Worm (Caenorhabditis elegans) whole organism, L3 larva: Measurements from ENCODE around the gene haf-3.
"Not testable (repeated sequence)": the region's sequence is repeated elsewhere in the genome, so short reads cannot be mapped to it uniquely, and the experiment has no call there.

Experiments
- ZK546.5 ChIP-seq: sonication (generic microtip); optimal IDR thresholded peaks from 2 replicates; lab custom pipeline; 2017; ENCODE audit warnings: missing biosample characterization, missing genetic modification characterization
- aly-2 ChIP-seq: fragments of 150-350 bp; optimal IDR thresholded peaks from 2 replicates; lab custom pipeline; 2014; ENCODE audit warnings: missing biosample characterization, missing genetic modification characterization
- ceh-16 ChIP-seq: sonication (generic microtip); optimal IDR thresholded peaks from 2 replicates; lab custom pipeline; 2017; ENCODE audit warnings: missing biosample characterization, missing genetic modification characterization
- ceh-28 ChIP-seq: fragments of 150-350 bp; optimal IDR thresholded peaks from 2 replicates; lab custom pipeline; 2014; ENCODE audit warnings: missing biosample characterization, missing genetic modification reagents, missing genetic modification characterization
- daf-12 ChIP-seq: fragments of 150-350 bp; optimal IDR thresholded peaks from 2 replicates; lab custom pipeline; 2014; ENCODE audit warnings: missing biosample characterization, missing genetic modification reagents, missing genetic modification characterization
- egl-5 ChIP-seq: fragments of 150-350 bp; optimal IDR thresholded peaks from 2 replicates; lab custom pipeline; 2017; ENCODE audit warnings: missing biosample characterization, missing genetic modification reagents, missing genetic modification characterization, inconsistent platforms
- elt-1 ChIP-seq: fragments of 150-350 bp; optimal IDR thresholded peaks from 2 replicates; lab custom pipeline; 2014; ENCODE audit warnings: missing biosample characterization, missing genetic modification characterization
- elt-2 ChIP-seq: sonication (generic microtip); optimal IDR thresholded peaks from 2 replicates; lab custom pipeline; 2016; ENCODE audit warnings: missing genetic modification reagents, mild to moderate bottlenecking, missing genetic modification characterization, missing compliant biosample characterization
- elt-3 ChIP-seq, 3 experiments: fragments of 150-350 bp in 1 of 3; sonication (generic microtip) in 2 of 3; optimal IDR thresholded peaks; 2 replicates in 2 of 3; 4 replicates in 1 of 3; lab custom pipeline; 2014 to 2017; ENCODE audit warnings: missing biosample characterization in 3 of 3, missing genetic modification characterization in 3 of 3
- eor-1 ChIP-seq, 2 experiments: fragments of 150-350 bp; optimal IDR thresholded peaks; 2 replicates each; lab custom pipeline; 2014 to 2018; ENCODE audit warnings: missing biosample characterization in 2 of 2, missing genetic modification characterization in 2 of 2
- fkh-10 ChIP-seq: sonication (generic microtip); optimal IDR thresholded peaks from 2 replicates; lab custom pipeline; 2017; ENCODE audit warnings: missing biosample characterization, missing genetic modification reagents, missing genetic modification characterization
- fos-1 ChIP-seq: fragments of 150-350 bp; optimal IDR thresholded peaks from 2 replicates; lab custom pipeline; 2014; ENCODE audit warnings: missing biosample characterization, missing genetic modification characterization
- hmg-11 ChIP-seq: sonication (generic microtip); optimal IDR thresholded peaks from 2 replicates; lab custom pipeline; 2016; ENCODE audit warnings: missing genetic modification characterization, missing compliant biosample characterization
- jun-1 ChIP-seq: fragments of 150-350 bp; optimal IDR thresholded peaks from 2 replicates; lab custom pipeline; 2014; ENCODE audit warnings: missing biosample characterization, missing genetic modification reagents, missing genetic modification characterization
- lin-15B ChIP-seq: fragments of 150-350 bp; optimal IDR thresholded peaks from 2 replicates; lab custom pipeline; 2014; ENCODE audit warnings: missing biosample characterization, missing genetic modification characterization
- lin-39 ChIP-seq: fragments of 150-350 bp; optimal IDR thresholded peaks from 2 replicates; lab custom pipeline; 2018; ENCODE audit warnings: missing biosample characterization, missing genetic modification reagents, missing genetic modification characterization
- lsy-12 ChIP-seq: sonication (generic microtip); optimal IDR thresholded peaks from 2 replicates; lab custom pipeline; 2016; ENCODE audit warnings: mild to moderate bottlenecking, missing genetic modification characterization, missing compliant biosample characterization
- mdl-1 ChIP-seq: fragments of 150-350 bp; optimal IDR thresholded peaks from 2 replicates; lab custom pipeline; 2014; ENCODE audit warnings: missing biosample characterization, missing genetic modification characterization
- mml-1 ChIP-seq: fragments of 150-350 bp; sonication (generic microtip); optimal IDR thresholded peaks from 3 replicates; lab custom pipeline; 2014; ENCODE audit warnings: missing biosample characterization, missing genetic modification characterization
- nfya-1 ChIP-seq: sonication (generic microtip); optimal IDR thresholded peaks from 2 replicates; lab custom pipeline; 2017; ENCODE audit warnings: missing genetic modification characterization, mild to moderate bottlenecking, missing compliant biosample characterization, antibody characterized with exemption, moderate library complexity; ENCODE audit not compliant: insufficient read depth
- nhr-11 ChIP-seq: fragments of 150-350 bp; optimal IDR thresholded peaks from 2 replicates; lab custom pipeline; 2014; ENCODE audit warnings: missing biosample characterization, missing genetic modification characterization
- nhr-12 ChIP-seq: fragments of 150-350 bp; optimal IDR thresholded peaks from 2 replicates; lab custom pipeline; 2014; ENCODE audit warnings: missing biosample characterization, missing genetic modification characterization
- nhr-237 ChIP-seq: fragments of 150-350 bp; optimal IDR thresholded peaks from 2 replicates; lab custom pipeline; 2014; ENCODE audit warnings: missing biosample characterization, missing genetic modification characterization
- nhr-67 ChIP-seq: fragments of 150-350 bp; optimal IDR thresholded peaks from 2 replicates; lab custom pipeline; 2014; ENCODE audit warnings: missing biosample characterization, missing genetic modification characterization
- pha-4 ChIP-seq: fragments of 150-350 bp; optimal IDR thresholded peaks from 2 replicates; lab custom pipeline; 2014; ENCODE audit warnings: missing biosample characterization, missing genetic modification reagents, missing genetic modification characterization
- pqm-1 ChIP-seq: fragments of 150-350 bp; optimal IDR thresholded peaks from 2 replicates; lab custom pipeline; 2017; ENCODE audit warnings: missing biosample characterization, missing genetic modification characterization, inconsistent platforms
- tbx-2 ChIP-seq: sonication (generic microtip); optimal IDR thresholded peaks from 2 replicates; lab custom pipeline; 2016; ENCODE audit warnings: mild to moderate bottlenecking, missing genetic modification characterization, missing compliant biosample characterization
- unc-62 ChIP-seq: fragments of 150-350 bp; sonication (generic microtip); optimal IDR thresholded peaks from 4 replicates; lab custom pipeline; 2014; ENCODE audit warnings: missing biosample characterization, missing genetic modification reagents, missing genetic modification characterization
- zag-1 ChIP-seq: fragments of 150-350 bp; optimal IDR thresholded peaks from 2 replicates; lab custom pipeline; 2014; ENCODE audit warnings: missing biosample characterization, missing genetic modification characterization
- ztf-11 ChIP-seq: fragments of 150-350 bp; optimal IDR thresholded peaks from 2 replicates; lab custom pipeline; 2014; ENCODE audit warnings: missing biosample characterization, missing genetic modification characterization
- ztf-4 ChIP-seq: fragments of 150-350 bp; optimal IDR thresholded peaks from 2 replicates; lab custom pipeline; 2014; ENCODE audit warnings: missing biosample characterization, missing genetic modification characterization

haf-3 gene

ce11 chrV:15752049-15752448 is 13.9 kb downstream of the haf-3 start, which contains the start of gene str-43:
TSS of gene str-43 (minus strand) at chrV:15752149.
- TF ChIP-seq fos-1 (tag; lab: Kevin White, UChicago) (no peak), nhr-11 (tag; lab: Kevin White, UChicago) (no peak), zag-1 (tag; lab: Kevin White, UChicago) (no peak), elt-3 (tag; optimal IDR thresholded peaks at IDR 0.05; lab: Kevin White, UChicago) (no peak), lin-39 (tag; lab: Kevin White, UChicago) (no peak), fkh-10 (GFP tag; lab: Kevin White, UChicago) (no peak), nhr-237 (tag; lab: Kevin White, UChicago) (no peak), hmg-11 (tag; lab: Kevin White, UChicago) (no peak), pqm-1 (tag; lab: Kevin White, UChicago) (no peak), ztf-4 (tag; lab: Kevin White, UChicago) (no peak), nhr-67 (tag; lab: Kevin White, UChicago) (no peak), ztf-11 (no peak), unc-62 (no peak), tbx-2 (tag; lab: Kevin White, UChicago) (no peak), nhr-12 (tag; lab: Kevin White, UChicago) (no peak), elt-1 (tag; lab: Kevin White, UChicago) (no peak), ceh-28 (no peak)

ce11 chrV:15750130-15750529 is 15.8 kb downstream of the haf-3 start, which contains the start of gene str-6:
TSS of gene str-6 (minus strand) at chrV:15750230.
- TF ChIP-seq lin-15B (tag; lab: Kevin White, UChicago) (no peak), lsy-12 (tag; lab: Kevin White, UChicago) (no peak), elt-2 (no peak), egl-5 (tag; lab: Kevin White, UChicago) (no peak), tbx-2 (tag; lab: Kevin White, UChicago) (no peak), zag-1 (tag; lab: Kevin White, UChicago) (no peak), jun-1 (tag; lab: Kevin White, UChicago) (no peak), fos-1 (tag; lab: Kevin White, UChicago) (no peak), nhr-67 (tag; lab: Kevin White, UChicago) (no peak), mdl-1 (tag; lab: Kevin White, UChicago) (no peak), nhr-237 (tag; lab: Kevin White, UChicago) (no peak), nhr-12 (tag; lab: Kevin White, UChicago) (no peak)
- TF ChIP-seq, all 47 proteins: peak for 0

ce11 chrV:15748343-15748742 is 17.6 kb downstream of the haf-3 start, which contains the start of gene T23D5.8:
TSS of gene T23D5.8 (minus strand) at chrV:15748443.
- TF ChIP-seq fos-1 (tag; lab: Kevin White, UChicago); nfya-1; unc-62: not testable (repeated sequence)

- not testable (repeated sequence) for TF ChIP-seq mdl-1 (tag; lab: Kevin White, UChicago); mml-1 (tag; lab: Kevin White, UChicago); pha-4
These were observed 21.6 kb downstream of the haf-3 start, which contains the start of gene str-19 for ce11 chrV:15744366-15744765. TSS of gene str-19 (minus strand) at chrV:15744466.

- TF ChIP-seq lin-15B (tag; lab: Kevin White, UChicago) (no peak), hmg-11 (tag; lab: Kevin White, UChicago) (no peak), elt-3 (tag; optimal IDR thresholded peaks at IDR 0.05; lab: Kevin White, UChicago) (no peak), mml-1 (tag; lab: Kevin White, UChicago) (no peak), ceh-16 (no peak)
These were observed 24.1 kb downstream of the haf-3 start, which contains the start of gene str-18 for ce11 chrV:15741851-15742250. TSS of gene str-18 (minus strand) at chrV:15741951.

ce11 chrV:15735720-15736119 is 30.3 kb downstream of the haf-3 start, which contains the start of gene str-27:
TSS of gene str-27 (minus strand) at chrV:15735820.
- TF ChIP-seq hmg-11 (tag; lab: Kevin White, UChicago): no peak
- TF ChIP-seq ZK546.5 (tag; lab: Kevin White, UChicago): no peak
- TF ChIP-seq eor-1 (tag; optimal IDR thresholded peaks at IDR 0.05; lab: Kevin White, UChicago): no peak
- TF ChIP-seq fos-1 (tag; lab: Kevin White, UChicago): no peak
- no peak for TF ChIP-seq daf-12 (tag; lab: Kevin White, UChicago)
- TF ChIP-seq aly-2: no peak
- no peak for TF ChIP-seq unc-62
